Fruit fly (Drosophila melanogaster) whole organism: ENCODE results near the gene CG14566.

ENCODE experiments used
- CG8478 ChIP-seq: fragments of >200 bp; optimal IDR thresholded peaks from 2 replicates; lab custom pipeline; 2018; ENCODE audit warnings: inconsistent platforms
- Dll ChIP-seq: fragments of >200 bp; optimal IDR thresholded peaks from 2 replicates; lab custom pipeline; 2017
- EcR ChIP-seq, 2 experiments: fragments of >200 bp; optimal IDR thresholded peaks; 2 replicates each; lab custom pipeline; 2017; ENCODE audit warnings: missing biosample characterization in 2 of 2, missing genetic modification characterization in 2 of 2, missing genetic modification reagents in 2 of 2
- pan ChIP-seq: fragments of >200 bp; optimal IDR thresholded peaks from 2 replicates; lab custom pipeline; 2017
- psq ChIP-seq: fragments of >200 bp; optimal IDR thresholded peaks from 2 replicates; lab custom pipeline; 2017
- usp ChIP-seq: fragments of >200 bp; optimal IDR thresholded peaks from 2 replicates; lab custom pipeline; 2017; ENCODE audit warnings: missing biosample characterization, missing genetic modification characterization, mixed read lengths

Gene CG14566

DNA sequence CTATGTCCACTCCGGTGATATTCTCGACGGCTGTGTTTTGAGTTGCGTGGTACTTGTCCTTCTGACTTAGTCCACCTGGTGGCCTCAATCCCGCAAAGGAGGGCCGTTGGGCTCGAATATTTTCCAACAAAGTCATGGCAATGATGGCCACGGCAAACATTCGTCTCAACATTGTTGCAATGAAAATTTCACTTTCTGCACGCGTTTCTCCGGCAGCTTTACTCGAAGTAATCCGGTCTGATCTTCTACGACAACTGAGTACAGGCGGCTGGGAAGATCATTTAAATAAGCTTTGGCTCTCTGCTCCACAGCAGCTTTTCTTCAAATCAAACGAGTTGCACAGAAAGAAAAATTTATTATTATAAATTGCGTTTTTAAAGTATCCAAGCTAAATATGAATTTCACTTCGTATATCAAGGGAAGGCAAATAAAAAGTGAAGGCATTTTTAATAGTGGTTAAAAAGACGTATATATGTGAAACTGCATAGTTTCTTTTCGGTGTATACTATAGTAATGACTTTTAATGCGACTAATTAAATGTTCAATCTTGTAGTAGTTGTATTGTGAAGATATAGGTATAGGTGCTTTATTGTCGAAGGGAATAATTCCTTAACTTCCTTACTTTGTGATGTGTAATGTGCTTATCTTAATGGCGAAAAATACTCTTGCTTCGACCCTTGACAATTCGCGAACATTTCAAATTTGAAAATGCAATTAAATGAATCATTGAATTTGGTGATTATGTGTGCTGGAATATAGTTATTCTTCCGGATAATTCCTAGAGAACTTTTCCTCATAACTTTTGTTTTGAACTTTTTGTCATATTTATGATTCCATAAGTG, 1.7 kb downstream of the CG14566 start, which contains the start of gene CG14567:
TSS of gene CG14567 (minus strand) at position 256 of the 842 bp plus-strand sequence.
- TF ChIP-seq pan (no peak), CG8478 (lab: Kevin White, UChicago) (no peak), Dll (lab: Kevin White, UChicago) (no peak), psq (lab: Kevin White, UChicago) (no peak), usp (GFP tag; lab: Kevin White, UChicago) (no peak), EcR (GFP tag; optimal IDR thresholded peaks at IDR 0.05; lab: Kevin White, UChicago) (no peak)

DNA sequence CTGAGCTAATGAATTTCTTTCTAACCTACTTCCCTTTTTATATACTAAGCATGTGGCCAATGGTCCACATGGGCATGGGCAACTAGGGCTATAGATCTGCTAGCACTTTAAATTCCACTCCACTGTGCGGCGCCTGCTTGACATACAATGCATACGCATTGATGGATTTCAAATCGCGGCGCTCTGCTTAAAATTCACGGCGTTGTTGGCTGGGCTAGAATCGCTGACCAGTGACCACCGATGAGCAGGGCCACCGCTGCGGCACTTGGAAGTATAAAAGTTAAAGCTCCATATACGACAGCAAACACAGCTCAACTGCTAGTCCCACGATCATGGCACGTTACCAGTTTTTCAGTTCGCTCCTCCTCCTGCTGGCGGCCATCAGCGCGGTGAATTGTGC, 6.3 kb downstream of the CG14566 start, which contains the start of gene CG14573:
TSS of gene CG14573 (plus strand) at position 301 of the 400 bp plus-strand sequence.
- TF ChIP-seq psq (lab: Kevin White, UChicago): no peak
- no peak for TF ChIP-seq pan
- no peak for TF ChIP-seq EcR (GFP tag; optimal IDR thresholded peaks at IDR 0.05; lab: Kevin White, UChicago)
- TF ChIP-seq CG8478 (lab: Kevin White, UChicago): no peak
- TF ChIP-seq usp (GFP tag; lab: Kevin White, UChicago): no peak
- no peak for TF ChIP-seq Dll (lab: Kevin White, UChicago)

DNA sequence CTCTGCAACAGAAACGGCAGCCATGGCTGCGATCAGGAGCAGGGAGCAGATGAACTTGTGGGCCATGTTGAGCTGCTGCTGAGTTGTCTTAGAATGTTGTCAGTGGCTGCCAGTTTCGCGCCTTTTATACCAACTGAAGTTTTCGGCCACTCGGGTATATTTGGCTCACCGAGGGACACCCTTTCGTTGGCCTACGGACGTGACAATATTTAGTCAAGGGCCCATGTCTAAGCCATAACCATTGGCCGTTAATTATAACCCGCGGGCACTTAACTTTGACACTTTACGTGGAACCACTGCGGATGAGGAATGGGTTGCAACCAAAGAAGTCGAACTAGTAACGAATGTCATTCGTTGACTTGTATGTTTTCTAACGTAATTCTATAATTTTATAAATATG, 6.7 kb downstream of the CG14566 start, which contains the start of gene CG14568:
TSS of gene CG14568 (minus strand) at position 101 of the 400 bp plus-strand sequence.
- TF ChIP-seq CG8478 (lab: Kevin White, UChicago) (no peak), pan (no peak), usp (GFP tag; lab: Kevin White, UChicago) (no peak), EcR (GFP tag; optimal IDR thresholded peaks at IDR 0.05; lab: Kevin White, UChicago) (no peak), Dll (lab: Kevin White, UChicago) (no peak), psq (lab: Kevin White, UChicago) (no peak)

DNA sequence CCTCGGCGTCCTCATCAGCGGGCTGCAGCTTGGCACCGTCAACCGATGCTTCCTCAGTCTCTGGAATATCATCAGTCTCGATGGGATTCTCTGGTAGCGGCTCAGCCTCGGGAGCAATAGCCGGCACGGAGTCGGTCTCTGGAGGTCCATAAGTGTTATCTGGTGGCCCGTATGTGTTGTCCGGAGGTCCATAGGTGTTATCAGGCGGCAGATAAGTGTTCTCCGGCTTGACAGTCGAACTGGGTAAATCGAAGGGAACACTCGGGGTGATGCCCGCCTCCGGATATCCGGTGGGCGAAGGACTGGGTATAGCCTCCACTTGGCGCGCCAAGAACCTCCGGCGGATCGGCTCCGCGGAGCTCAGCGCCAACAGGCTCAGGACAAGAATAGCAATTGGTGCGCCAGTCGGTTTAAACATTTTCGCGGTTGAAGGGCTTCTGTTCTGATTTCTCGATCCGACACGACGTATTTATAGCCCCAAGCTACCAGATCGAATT, 9.0 kb downstream of the CG14566 start, which contains the start of gene CG14569:
TSS of gene CG14569 (minus strand) at position 447 of the 497 bp plus-strand sequence.
- TF ChIP-seq psq (lab: Kevin White, UChicago) (no peak), CG8478 (lab: Kevin White, UChicago) (no peak)

DNA sequence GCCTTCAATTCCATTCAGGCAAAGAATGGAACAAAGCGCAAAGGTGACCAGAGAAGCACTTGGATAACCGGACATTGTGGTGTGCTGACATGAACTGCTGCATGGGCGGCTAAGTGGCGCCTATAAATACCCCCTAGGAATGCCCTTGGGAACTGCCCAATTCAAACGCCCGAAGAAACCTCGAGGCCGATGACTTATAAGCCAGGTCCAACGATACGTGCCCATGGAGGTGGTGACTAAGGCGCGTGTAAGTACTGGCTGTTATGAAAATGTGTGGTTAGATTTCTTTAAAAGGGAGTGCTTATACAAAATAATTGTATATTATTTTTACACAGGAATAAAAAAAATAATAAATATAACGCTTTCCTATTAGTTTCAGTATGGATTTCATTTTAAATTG, 9.8 kb downstream of the CG14566 start, which contains the start of gene CG14570:
TSS of gene CG14570 (minus strand) at position 101 of the 400 bp plus-strand sequence.
- TF ChIP-seq CG8478 (lab: Kevin White, UChicago) (no peak), EcR (GFP tag; optimal IDR thresholded peaks at IDR 0.05; lab: Kevin White, UChicago) (no peak), psq (lab: Kevin White, UChicago) (no peak), pan (no peak), usp (GFP tag; lab: Kevin White, UChicago) (no peak), Dll (lab: Kevin White, UChicago) (no peak)

DNA sequence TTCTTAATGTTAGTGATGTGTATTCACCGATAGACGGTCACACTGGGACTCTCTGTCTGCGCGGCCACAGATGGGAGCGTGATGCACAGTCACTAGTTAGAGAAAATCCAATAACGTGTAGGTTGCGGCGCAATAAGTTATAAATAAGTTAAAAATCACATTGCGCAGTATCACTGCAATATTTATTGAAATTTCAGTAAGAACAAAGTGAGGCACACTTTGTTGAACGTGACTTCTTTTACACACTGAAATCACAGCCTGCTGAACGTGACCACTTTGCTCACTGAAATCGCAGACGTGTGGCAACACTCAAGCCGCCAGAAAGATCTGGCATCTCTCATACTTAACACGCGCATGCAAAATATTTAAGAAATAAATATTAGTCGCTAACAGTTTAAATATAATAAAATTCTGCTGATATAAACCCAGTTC, 11.5 kb downstream of the CG14566 start, which contains the start of the genes CG11247 and Polr2H:
TSS of gene CG11247 (minus strand) at position 191 of the 432 bp plus-strand sequence.
TSS of gene Polr2H (plus strand) at position 317 of the 432 bp plus-strand sequence.
- TF ChIP-seq pan (no peak), EcR (GFP tag; optimal IDR thresholded peaks at IDR 0.05; lab: Kevin White, UChicago) (peak; percentile 3 to 30), CG8478 (lab: Kevin White, UChicago) (no peak)

DNA sequence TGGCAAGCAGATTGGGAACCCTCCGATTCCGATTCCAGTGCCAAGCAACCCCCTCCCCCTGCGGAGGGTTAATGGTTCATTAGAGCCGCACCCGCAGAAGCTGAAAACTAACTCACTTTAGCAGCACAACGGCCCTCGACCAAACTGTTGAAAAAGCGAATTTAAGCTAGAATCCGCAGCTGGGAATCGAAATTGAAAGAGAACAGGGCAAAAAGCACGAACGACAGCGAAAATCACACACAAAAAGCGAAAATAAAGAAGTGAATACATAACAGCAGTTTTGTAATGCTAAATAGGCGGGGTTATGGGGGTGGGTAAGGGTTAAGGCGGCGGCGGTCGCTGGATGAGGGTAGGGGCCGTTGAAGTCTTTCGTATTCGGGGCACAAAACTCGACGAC, 12.4 kb downstream of the CG14566 start:
- TF ChIP-seq psq (lab: Kevin White, UChicago) (no peak), pan (no peak), CG8478 (lab: Kevin White, UChicago) (no peak), EcR (GFP tag; optimal IDR thresholded peaks at IDR 0.05; lab: Kevin White, UChicago) (no peak), usp (GFP tag; lab: Kevin White, UChicago) (no peak), Dll (lab: Kevin White, UChicago) (no peak)

DNA sequence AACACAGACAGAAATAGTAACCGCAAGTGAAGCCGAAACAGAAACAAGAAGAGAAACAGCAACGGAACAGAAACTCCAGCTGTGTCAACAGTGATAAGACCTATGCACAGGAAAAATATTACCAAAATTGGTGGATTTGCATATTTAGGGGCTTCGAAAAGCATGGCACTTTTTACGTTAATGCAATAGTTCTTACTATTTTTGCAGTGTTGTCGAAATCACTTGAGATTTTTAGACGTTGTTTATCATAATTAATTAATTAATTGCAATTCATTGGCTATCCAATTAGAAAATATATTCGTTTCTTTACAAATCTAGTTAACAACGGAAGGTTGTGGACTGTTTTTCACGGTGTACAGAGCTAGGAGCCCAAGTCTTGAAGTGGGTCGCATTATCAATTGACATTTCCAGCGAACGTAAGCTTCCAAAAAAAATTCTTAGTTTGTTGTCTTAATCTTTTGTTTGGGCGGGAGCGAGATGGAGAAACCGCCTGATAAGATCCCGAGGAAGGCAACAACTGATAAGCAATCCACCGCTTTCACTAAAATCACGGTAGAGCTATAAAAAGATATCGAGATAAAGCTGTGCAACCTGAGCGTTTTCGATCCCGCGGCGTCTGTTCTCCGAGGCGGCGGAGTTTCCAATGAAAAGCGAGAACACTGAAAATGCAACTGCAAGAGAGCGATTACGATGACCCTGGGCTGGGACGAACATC, 12.9 kb downstream of the CG14566 start:
- no peak for TF ChIP-seq CG8478 (lab: Kevin White, UChicago)
- TF ChIP-seq psq (lab: Kevin White, UChicago): no peak
- TF ChIP-seq Dll (lab: Kevin White, UChicago): no peak
- no peak for TF ChIP-seq usp (GFP tag; lab: Kevin White, UChicago)
- TF ChIP-seq pan: no peak
- TF ChIP-seq EcR (GFP tag; optimal IDR thresholded peaks at IDR 0.05; lab: Kevin White, UChicago): no peak

DNA sequence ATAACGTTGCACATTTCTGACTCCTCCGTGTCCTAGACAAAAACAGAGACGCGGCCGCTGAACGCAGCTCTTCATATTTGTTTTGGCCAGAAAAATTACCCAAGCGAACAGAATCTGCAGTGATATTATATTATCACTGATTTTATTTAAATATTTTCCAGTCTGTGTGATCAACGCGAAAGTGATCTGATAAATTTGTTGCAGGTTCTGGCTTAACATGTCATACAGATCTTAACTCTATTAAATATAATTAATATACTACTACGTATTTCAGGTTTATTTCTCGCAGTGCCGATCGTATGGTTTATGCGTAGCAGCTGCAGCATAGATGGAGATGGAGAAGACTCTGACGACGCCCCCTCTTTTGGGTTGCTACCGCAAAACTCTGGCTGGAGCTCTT, 19.2 kb downstream of the CG14566 start:
- TF ChIP-seq psq (lab: Kevin White, UChicago) (no peak), EcR (GFP tag; optimal IDR thresholded peaks at IDR 0.05; lab: Kevin White, UChicago) (no peak), pan (no peak)

DNA sequence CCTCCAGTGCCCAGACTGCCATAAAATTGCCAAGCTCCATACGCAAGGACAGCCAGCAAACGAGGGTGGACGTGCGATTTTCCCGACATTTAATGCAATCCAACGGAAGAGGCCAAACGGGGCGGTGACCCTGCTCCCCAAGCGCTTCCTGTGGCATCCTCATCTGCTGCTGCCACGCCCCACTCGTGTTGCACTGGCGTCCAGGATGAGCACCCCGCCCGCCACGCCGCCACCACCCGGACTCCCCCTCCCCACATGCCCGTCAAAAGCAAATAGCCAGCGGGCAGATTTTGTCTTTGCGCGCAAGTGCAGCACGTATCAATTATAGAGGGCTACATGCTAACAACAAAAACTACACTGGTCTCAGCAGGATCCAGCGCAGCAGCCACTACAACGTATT, 21.9 kb downstream of the CG14566 start:
- TF ChIP-seq CG8478 (lab: Kevin White, UChicago): no peak

DNA sequence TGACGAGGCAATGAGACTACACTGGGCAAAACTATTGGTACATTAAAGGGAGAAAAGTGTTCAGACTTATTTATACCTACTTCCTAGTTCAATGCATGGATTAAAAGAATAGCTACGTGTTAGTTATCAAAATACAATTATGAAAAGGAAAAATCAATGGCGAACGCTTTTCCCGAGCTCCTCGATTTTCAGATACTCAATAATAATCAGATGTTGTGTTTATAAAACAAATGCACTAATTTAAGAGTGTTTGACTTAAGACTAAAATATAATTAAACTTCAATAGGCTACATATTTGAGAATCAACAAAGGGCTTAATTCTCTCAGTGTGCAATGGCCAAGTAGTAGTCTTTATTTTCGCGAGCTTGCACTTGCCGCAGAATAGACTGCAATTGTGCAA, 24.1 kb downstream of the CG14566 start:
- TF ChIP-seq EcR (GFP tag; optimal IDR thresholded peaks at IDR 0.05; lab: Kevin White, UChicago) (no peak), pan (no peak), usp (GFP tag; lab: Kevin White, UChicago) (no peak)
